Fruit fly (Drosophila melanogaster) whole organism, prepupa: ENCODE data around the gene CG14840.

Experiments
- CG16779 ChIP-seq: fragments of 200-800 bp; sonication (Bioruptor generic); optimal IDR thresholded peaks from 3 replicates; lab custom pipeline; 2017; ENCODE audit warnings: missing biosample characterization, mild to moderate bottlenecking, missing genetic modification characterization
- CG3032 ChIP-seq: fragments of 200-800 bp; optimal IDR thresholded peaks from 2 replicates; lab custom pipeline; 2019; ENCODE audit warnings: missing biosample characterization, mild to moderate bottlenecking, missing genetic modification characterization, moderate library complexity
- CG32006 ChIP-seq: fragments of 200-800 bp; sonication (Bioruptor generic); optimal IDR thresholded peaks from 3 replicates; lab custom pipeline; 2017; ENCODE audit warnings: missing biosample characterization, mild to moderate bottlenecking, missing genetic modification characterization
- CG8119 ChIP-seq: fragments of 200-800 bp; sonication (Bioruptor generic); IDR thresholded peaks from 3 replicates; pipeline ENCODE4 v1.3.6; 2022; ENCODE audit warnings: missing biosample characterization, missing genetic modification characterization
- Hr39 ChIP-seq: fragments of 200-800 bp; sonication (Bioruptor generic); optimal IDR thresholded peaks from 2 replicates; lab custom pipeline; 2016; ENCODE audit warnings: missing biosample characterization, missing genetic modification characterization
- Hr4 ChIP-seq: fragments of 200-800 bp; sonication (Bioruptor generic); optimal IDR thresholded peaks from 3 replicates; lab custom pipeline; 2016; ENCODE audit warnings: missing biosample characterization, missing genetic modification characterization
- OdsH ChIP-seq: fragments of 200-800 bp; sonication (Bioruptor generic); optimal IDR thresholded peaks from 3 replicates; lab custom pipeline; 2016; ENCODE audit warnings: missing biosample characterization, missing genetic modification characterization
- Smox ChIP-seq: fragments of 200-800 bp; sonication (Bioruptor generic); optimal IDR thresholded peaks from 3 replicates; lab custom pipeline; 2016; ENCODE audit warnings: missing biosample characterization, missing genetic modification characterization
- eg ChIP-seq: fragments of 200-800 bp; sonication (Bioruptor generic); IDR thresholded peaks from 3 replicates; pipeline ENCODE4 v1.3.6; 2022; ENCODE audit warnings: missing biosample characterization, missing genetic modification characterization
- esn ChIP-seq: fragments of 200-800 bp; sonication (Bioruptor generic); optimal IDR thresholded peaks from 2 replicates; lab custom pipeline; 2016; ENCODE audit warnings: missing biosample characterization, mild to moderate bottlenecking, missing genetic modification characterization, moderate library complexity

- TF ChIP-seq CG16779 (tag; lab: Kevin White, UChicago) (no peak), CG32006 (peak; percentile 19), eg (GFP tag; lab: Robert Waterston, UW) (no peak), CG3032 (tag; lab: Kevin White, UChicago) (no peak), esn (GFP tag; lab: Kevin White, UChicago) (no peak), Hr4 (peak; percentile 33), Smox (no peak), OdsH (GFP tag; lab: Kevin White, UChicago) (no peak), Hr39 (GFP tag; lab: Kevin White, UChicago) (no peak), CG8119 (GFP tag; lab: Robert Waterston, UW) (no peak)
Measured at dm6 chr3R:14285059-14285953, 24.3 kb upstream of the CG14840 start.
